Fruit fly (Drosophila melanogaster) whole organism, embryonic: ENCODE results near the gene IntS14.

Experiments
- B-H2 ChIP-seq: fragments of 200-800 bp; sonication (Bioruptor generic); optimal IDR thresholded peaks from 2 replicates; lab custom pipeline; 2018; ENCODE audit warnings: missing biosample characterization, mild to moderate bottlenecking, missing genetic modification characterization
- CG13123 ChIP-seq: fragments of 200-800 bp; sonication (Bioruptor generic); optimal IDR thresholded peaks from 2 replicates; lab custom pipeline; 2016; ENCODE audit warnings: missing biosample characterization, missing genetic modification characterization
- CG13287 ChIP-seq: fragments of 200-800 bp; sonication (Bioruptor generic); IDR thresholded peaks from 2 replicates; pipeline ENCODE4 v1.3.6; 2022; ENCODE audit warnings: missing biosample characterization, missing genetic modification characterization; ENCODE audit not compliant: partially characterized antibody
- CG13775 ChIP-seq: fragments of 200-800 bp; sonication (Bioruptor generic); optimal IDR thresholded peaks from 3 replicates; lab custom pipeline; 2017; ENCODE audit warnings: missing biosample characterization, mild to moderate bottlenecking, missing genetic modification characterization
- CG15514 ChIP-seq: fragments of 200-800 bp; sonication (Bioruptor generic); optimal IDR thresholded peaks from 3 replicates; lab custom pipeline; 2017; ENCODE audit warnings: missing biosample characterization, missing genetic modification characterization, mild to moderate bottlenecking, moderate library complexity, missing genetic modification reagents
- CG17385 ChIP-seq: fragments of 200-800 bp; sonication (Bioruptor generic); optimal IDR thresholded peaks from 3 replicates; lab custom pipeline; 2018; ENCODE audit warnings: missing biosample characterization, mild to moderate bottlenecking, missing genetic modification characterization
- CG17829 ChIP-seq: fragments of 200-800 bp; optimal IDR thresholded peaks from 2 replicates; lab custom pipeline; 2019; ENCODE audit warnings: missing biosample characterization, mild to moderate bottlenecking, missing genetic modification characterization, moderate library complexity
- CG2116 ChIP-seq: fragments of 200-800 bp; sonication (Bioruptor generic); optimal IDR thresholded peaks from 3 replicates; lab custom pipeline; 2018; ENCODE audit warnings: missing biosample characterization, mild to moderate bottlenecking, missing genetic modification characterization
- CG2875 ChIP-seq: fragments of 200-800 bp; sonication (Bioruptor generic); optimal IDR thresholded peaks from 2 replicates; lab custom pipeline; 2017; ENCODE audit warnings: missing biosample characterization, mild to moderate bottlenecking, missing genetic modification characterization, missing genetic modification reagents
- CG32532 ChIP-seq: fragments of 200-800 bp; sonication (Bioruptor generic); IDR thresholded peaks from 2 replicates; pipeline ENCODE4 v1.3.6; 2022; ENCODE audit warnings: missing biosample characterization, missing genetic modification characterization
- CG3281 ChIP-seq: fragments of 200-800 bp; sonication (Bioruptor generic); optimal IDR thresholded peaks from 3 replicates; lab custom pipeline; 2017; ENCODE audit warnings: missing biosample characterization, mild to moderate bottlenecking, missing genetic modification characterization
- CG34422 ChIP-seq: fragments of 200-800 bp; sonication (Bioruptor generic); IDR thresholded peaks from 3 replicates; pipeline ENCODE4 v1.3.6; 2022; ENCODE audit warnings: missing biosample characterization, missing genetic modification characterization
- CG3838 ChIP-seq: fragments of 200-800 bp; sonication (Bioruptor generic); optimal IDR thresholded peaks from 3 replicates; lab custom pipeline; 2016; ENCODE audit warnings: missing biosample characterization, missing genetic modification characterization
- CG4328 ChIP-seq: fragments of 200-800 bp; sonication (Bioruptor generic); optimal IDR thresholded peaks from 3 replicates; lab custom pipeline; 2017; ENCODE audit warnings: missing biosample characterization, missing genetic modification reagents, missing genetic modification characterization
- CG4424 ChIP-seq: fragments of 200-800 bp; sonication (Bioruptor generic); optimal IDR thresholded peaks from 3 replicates; lab custom pipeline; 2016; ENCODE audit warnings: missing biosample characterization, missing genetic modification characterization
- CG4820 ChIP-seq: fragments of 200-800 bp; sonication (Bioruptor generic); optimal IDR thresholded peaks from 3 replicates; lab custom pipeline; 2016; ENCODE audit warnings: missing biosample characterization, missing genetic modification characterization
- CG6272 ChIP-seq: fragments of 200-800 bp; sonication (Bioruptor generic); IDR thresholded peaks from 2 replicates; pipeline ENCODE4 v1.3.6; 2022; ENCODE audit warnings: missing biosample characterization, missing genetic modification characterization
- CG6689 ChIP-seq: fragments of 200-800 bp; sonication (Bioruptor generic); IDR thresholded peaks from 2 replicates; pipeline ENCODE4 v1.3.6; 2022; ENCODE audit warnings: missing biosample characterization, missing genetic modification characterization
- CG7357 ChIP-seq: fragments of 200-800 bp; sonication (Bioruptor generic); IDR thresholded peaks from 3 replicates; pipeline ENCODE4 v1.3.6; 2022; ENCODE audit warnings: missing biosample characterization, missing genetic modification characterization
- CG8290 ChIP-seq, 3 experiments: fragments of 200-800 bp; sonication (Bioruptor generic); optimal IDR thresholded peaks; 2 replicates each; lab custom pipeline; 2016 to 2019; ENCODE audit warnings: missing biosample characterization in 3 of 3, missing genetic modification characterization in 3 of 3, mild to moderate bottlenecking in 2 of 3, moderate library complexity in 1 of 3
- CG8359 ChIP-seq: fragments of 200-800 bp; sonication (Bioruptor generic); optimal IDR thresholded peaks from 2 replicates; lab custom pipeline; 2017; ENCODE audit warnings: missing biosample characterization, mild to moderate bottlenecking, missing genetic modification characterization, borderline replicate concordance
- CG8388 ChIP-seq: fragments of 200-800 bp; sonication (Bioruptor generic); optimal IDR thresholded peaks from 2 replicates; lab custom pipeline; 2019; ENCODE audit warnings: missing biosample characterization, mild to moderate bottlenecking, missing genetic modification characterization, moderate library complexity
- Dref ChIP-seq: fragments of 200-800 bp; sonication (Bioruptor generic); IDR thresholded peaks from 2 replicates; pipeline ENCODE4 v1.3.6; 2022; ENCODE audit warnings: missing biosample characterization, missing genetic modification characterization
- ERR ChIP-seq: fragments of 200-800 bp; sonication (Bioruptor generic); optimal IDR thresholded peaks from 2 replicates; lab custom pipeline; 2016; ENCODE audit warnings: missing biosample characterization, missing genetic modification characterization
- Ets97D ChIP-seq: fragments of 200-800 bp; sonication (Bioruptor generic); optimal IDR thresholded peaks from 3 replicates; lab custom pipeline; 2016; ENCODE audit warnings: missing biosample characterization, missing genetic modification characterization
- HLH54F ChIP-seq: fragments of 200-800 bp; sonication (Bioruptor generic); optimal IDR thresholded peaks from 3 replicates; lab custom pipeline; 2016; ENCODE audit warnings: missing biosample characterization, missing genetic modification characterization
- Mes4 ChIP-seq: fragments of 200-800 bp; sonication (Bioruptor generic); optimal IDR thresholded peaks from 2 replicates; lab custom pipeline; 2016; ENCODE audit warnings: missing biosample characterization, missing genetic modification characterization
- Opbp ChIP-seq: fragments of 200-800 bp; sonication (Bioruptor generic); IDR thresholded peaks from 3 replicates; pipeline ENCODE4 v1.3.6; 2022; ENCODE audit warnings: missing biosample characterization, missing genetic modification characterization; ENCODE audit not compliant: partially characterized antibody
- Pdp1 ChIP-seq, 2 experiments: fragments of 200-800 bp; sonication (Bioruptor generic); optimal IDR thresholded peaks; 3 replicates each; lab custom pipeline; 2016; ENCODE audit warnings: missing biosample characterization in 2 of 2, missing genetic modification characterization in 2 of 2, mild to moderate bottlenecking in 1 of 2, moderate library complexity in 1 of 2
- Rx ChIP-seq: fragments of 200-800 bp; sonication (Bioruptor generic); IDR thresholded peaks from 2 replicates; pipeline ENCODE4 v1.3.6; 2022; ENCODE audit warnings: missing biosample characterization, missing genetic modification characterization
- Scr ChIP-seq: fragments of 200-800 bp; sonication (Bioruptor generic); IDR thresholded peaks from 2 replicates; pipeline ENCODE4 v1.3.6; 2022; ENCODE audit warnings: missing biosample characterization, missing genetic modification characterization; ENCODE audit not compliant: partially characterized antibody
- amos ChIP-seq: fragments of 200-800 bp; sonication (Bioruptor generic); IDR thresholded peaks from 2 replicates; pipeline ENCODE4 v1.3.6; 2022; ENCODE audit warnings: missing biosample characterization, missing genetic modification characterization; ENCODE audit not compliant: partially characterized antibody
- bbx ChIP-seq: fragments of 200-800 bp; sonication (Bioruptor generic); IDR thresholded peaks from 2 replicates; pipeline ENCODE4 v1.3.6; 2022; ENCODE audit warnings: missing biosample characterization, missing genetic modification characterization; ENCODE audit not compliant: partially characterized antibody
- bowl ChIP-seq: fragments of 200-800 bp; sonication (Bioruptor generic); IDR thresholded peaks from 2 replicates; pipeline ENCODE4 v1.3.6; 2022; ENCODE audit warnings: missing biosample characterization, missing genetic modification characterization
- ci ChIP-seq: fragments of 200-800 bp; sonication (Bioruptor generic); IDR thresholded peaks from 3 replicates; pipeline ENCODE4 v1.3.6; 2022; ENCODE audit warnings: missing biosample characterization, missing genetic modification characterization
- en ChIP-seq: fragments of 200-800 bp; sonication (Bioruptor generic); optimal IDR thresholded peaks from 2 replicates; lab custom pipeline; 2016; ENCODE audit warnings: missing biosample characterization, missing genetic modification characterization
- hb ChIP-seq: fragments of 200-800 bp; sonication (Bioruptor generic); IDR thresholded peaks from 3 replicates; pipeline ENCODE4 v1.3.6; 2022; ENCODE audit warnings: missing biosample characterization, missing genetic modification characterization; ENCODE audit not compliant: partially characterized antibody
- hth ChIP-seq: fragments of >200 bp; optimal IDR thresholded peaks from 2 replicates; lab custom pipeline; 2017; ENCODE audit warnings: inconsistent platforms
- knrl ChIP-seq: fragments of 200-800 bp; sonication (Bioruptor generic); IDR thresholded peaks from 3 replicates; pipeline ENCODE4 v1.3.6; 2022; ENCODE audit warnings: missing biosample characterization, missing genetic modification characterization; ENCODE audit not compliant: partially characterized antibody
- lov ChIP-seq, 2 experiments: fragments of 200-800 bp in 1 of 2; fragments of >200 bp in 1 of 2; sonication (Bioruptor generic) in 1 of 2; IDR thresholded peaks in 1 of 2; optimal IDR thresholded peaks in 1 of 2; 2 replicates in 1 of 2; 3 replicates in 1 of 2; pipeline versions ENCODE4 v1.3.6 to Lab custom; 2017 to 2022; ENCODE audit warnings: missing biosample characterization in 1 of 2, missing genetic modification characterization in 1 of 2
- maf-S ChIP-seq: fragments of 200-800 bp; sonication (Bioruptor generic); optimal IDR thresholded peaks from 2 replicates; lab custom pipeline; 2016; ENCODE audit warnings: missing biosample characterization, missing genetic modification characterization
- nerfin-2 ChIP-seq: fragments of 200-800 bp; sonication (Bioruptor generic); IDR thresholded peaks from 2 replicates; pipeline ENCODE4 v1.3.6; 2022; ENCODE audit warnings: missing biosample characterization, missing genetic modification characterization; ENCODE audit not compliant: partially characterized antibody
- pho ChIP-seq: fragments of 200-800 bp; sonication (Bioruptor generic); optimal IDR thresholded peaks from 2 replicates; lab custom pipeline; 2016; ENCODE audit warnings: missing biosample characterization, missing genetic modification characterization
- phol ChIP-seq: fragments of 200-800 bp; sonication (Bioruptor generic); optimal IDR thresholded peaks from 3 replicates; lab custom pipeline; 2018; ENCODE audit warnings: missing biosample characterization, mild to moderate bottlenecking, missing genetic modification characterization, moderate library complexity
- stc ChIP-seq: fragments of 200-800 bp; sonication (Bioruptor generic); IDR thresholded peaks from 2 replicates; pipeline ENCODE4 v1.3.6; 2022; ENCODE audit warnings: missing biosample characterization, missing genetic modification characterization
- stwl ChIP-seq: fragments of 200-800 bp; sonication (Bioruptor generic); optimal IDR thresholded peaks from 3 replicates; lab custom pipeline; 2018; ENCODE audit warnings: missing biosample characterization, mild to moderate bottlenecking, missing genetic modification characterization, moderate library complexity
- vfl ChIP-seq: fragments of 200-800 bp; sonication (Bioruptor generic); optimal IDR thresholded peaks from 2 replicates; lab custom pipeline; 2016; ENCODE audit warnings: missing biosample characterization, missing genetic modification characterization
- wek ChIP-seq: fragments of 200-800 bp; sonication (Bioruptor generic); optimal IDR thresholded peaks from 3 replicates; lab custom pipeline; 2018; ENCODE audit warnings: missing biosample characterization, mild to moderate bottlenecking, missing genetic modification characterization, moderate library complexity
- zen2 ChIP-seq: fragments of 200-800 bp; sonication (Bioruptor generic); IDR thresholded peaks from 3 replicates; pipeline ENCODE4 v1.3.6; 2022; ENCODE audit warnings: missing biosample characterization, missing genetic modification characterization; ENCODE audit not compliant: partially characterized antibody

Gene IntS14

DNA sequence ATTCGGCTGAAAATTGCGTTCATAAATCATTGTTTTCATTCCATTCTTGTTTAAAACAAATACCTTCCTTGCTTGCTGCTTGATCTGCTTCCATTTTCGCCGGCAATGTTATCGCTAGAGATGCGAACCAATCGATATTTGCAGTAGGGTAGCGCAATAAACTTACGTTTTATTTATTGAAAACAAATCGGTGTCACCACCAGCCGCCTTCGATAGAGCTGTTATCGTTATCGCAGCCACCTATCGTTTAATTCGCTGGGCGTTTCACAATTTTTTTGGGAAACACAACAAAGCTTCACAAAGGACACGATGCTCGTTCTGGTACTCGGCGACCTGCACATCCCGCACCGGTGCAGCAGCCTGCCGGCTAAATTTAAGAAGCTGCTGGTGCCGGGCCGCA is 13.7 kb upstream of the IntS14 start, which contains the start of the genes Tfb4 and Vps29 (continued):
- TF ChIP-seq pho (GFP tag; lab: Kevin White, UChicago): peak; percentile 20
- TF ChIP-seq CG17385 (GFP tag; lab: Kevin White, UChicago): no peak
- TF ChIP-seq CG13287 (GFP tag; lab: Robert Waterston, UW): peak; percentile 95
- peak; percentile 91 for TF ChIP-seq stwl (tag; lab: Kevin White, UChicago)
- TF ChIP-seq CG2875 (GFP tag; lab: Kevin White, UChicago): no peak
- TF ChIP-seq ci (GFP tag; lab: Robert Waterston, UW): peak; percentile 87
- peak; percentile 58 for TF ChIP-seq CG32532 (GFP tag; lab: Robert Waterston, UW)
- no peak for TF ChIP-seq CG3838 (GFP tag; lab: Kevin White, UChicago)
- TF ChIP-seq CG8359: no peak
- peak; percentile 48 for TF ChIP-seq phol (tag; lab: Kevin White, UChicago)
- peak; percentile 71; the same call in 2 of the 3 replicates for TF ChIP-seq knrl (GFP tag; lab: Robert Waterston, UW)
- TF ChIP-seq CG8290 (GFP tag; optimal IDR thresholded peaks at IDR 0.05; lab: Kevin White, UChicago): no peak
- TF ChIP-seq CG8290 (tag; optimal IDR thresholded peaks at IDR 0.05; lab: Kevin White, UChicago): no peak
- TF ChIP-seq hth: no peak
- no peak for TF ChIP-seq lov (optimal IDR thresholded peaks at IDR 0.05; lab: Kevin White, UChicago)
- peak; percentile 66; the same call in 1 of the 3 replicates for TF ChIP-seq lov (GFP tag; IDR thresholded peaks at IDR 0.05; lab: Robert Waterston, UW)
- TF ChIP-seq en (GFP tag; lab: Kevin White, UChicago): no peak
- TF ChIP-seq Dref (GFP tag; lab: Robert Waterston, UW): peak; percentile 97
- peak; percentile 16; the same call in 1 of the 2 replicates for TF ChIP-seq bowl (GFP tag; lab: Robert Waterston, UW)
- TF ChIP-seq CG7357: no peak
- TF ChIP-seq CG2116 (GFP tag; lab: Kevin White, UChicago): peak; percentile 69
- no peak for TF ChIP-seq CG4328 (GFP tag; lab: Kevin White, UChicago)
- TF ChIP-seq CG34422 (GFP tag; lab: Robert Waterston, UW): peak; percentile 68; the same call in 1 of the 3 replicates
- TF ChIP-seq Mes4 (GFP tag; lab: Kevin White, UChicago): no peak
- TF ChIP-seq vfl (GFP tag; lab: Kevin White, UChicago): peak; percentile 52
- TF ChIP-seq maf-S (GFP tag; lab: Kevin White, UChicago): peak; percentile 31
- TF ChIP-seq CG13123 (GFP tag; lab: Kevin White, UChicago): no peak
- peak; percentile 69 for TF ChIP-seq HLH54F (GFP tag; lab: Kevin White, UChicago)
- TF ChIP-seq CG8388 (GFP tag; lab: Kevin White, UChicago): no peak
- no peak for TF ChIP-seq Rx (GFP tag; lab: Robert Waterston, UW)
- TF ChIP-seq CG6689 (GFP tag; lab: Robert Waterston, UW): peak; percentile 75
- peak; percentile 9 for TF ChIP-seq ERR
- peak; percentile 40 for TF ChIP-seq Ets97D
- peak; percentile 80 for TF ChIP-seq Scr
- TF ChIP-seq CG6272 (GFP tag; lab: Robert Waterston, UW): peak; percentile 46; the same call in 1 of the 2 replicates
- TF ChIP-seq bbx: peak; percentile 97
- TF ChIP-seq hb (GFP tag; lab: Robert Waterston, UW): peak; percentile 94
- TF ChIP-seq CG17829: peak; percentile 60
- TF ChIP-seq Opbp: peak; percentile 94
- no peak for TF ChIP-seq CG3281 (GFP tag; lab: Kevin White, UChicago)
- peak; percentile 56 for TF ChIP-seq B-H2 (GFP tag; lab: Kevin White, UChicago)
- TF ChIP-seq amos (GFP tag; lab: Robert Waterston, UW): peak; percentile 87
- TF ChIP-seq CG4424: no peak
- TF ChIP-seq stc (GFP tag; lab: Robert Waterston, UW): no peak
- peak; percentile 85 for TF ChIP-seq wek
- TF ChIP-seq Pdp1 (GFP tag; optimal IDR thresholded peaks at IDR 0.05; lab: Kevin White, UChicago): peak; percentile 53 to 58
- peak; percentile 21 for TF ChIP-seq CG4820 (GFP tag; lab: Kevin White, UChicago)
- TF ChIP-seq CG15514 (GFP tag; lab: Kevin White, UChicago): peak; percentile 58
- TF ChIP-seq nerfin-2 (GFP tag; lab: Robert Waterston, UW): peak; percentile 98
- TF ChIP-seq CG13775 (GFP tag; lab: Kevin White, UChicago): peak; percentile 9
- TF ChIP-seq zen2 (GFP tag; lab: Robert Waterston, UW): peak; percentile 98
